Worm (Caenorhabditis elegans) whole organism, young adult: ENCODE measurements around the gene E02H4.2.

Source experiments
- C06A6.2 ChIP-seq: fragments of 200-800 bp; sonication (Bioruptor generic); conservative IDR thresholded peaks from 2 replicates; pipeline ENCODE4 v1.3.6; 2022; ENCODE audit warnings: missing genetic modification characterization, missing compliant biosample characterization
- F39B2.1 ChIP-seq: fragments of 200-800 bp; sonication (Bioruptor generic); IDR thresholded peaks from 2 replicates; pipeline ENCODE4 v1.3.6; 2022; ENCODE audit warnings: missing genetic modification reagents, missing genetic modification characterization, missing compliant biosample characterization
- F49E8.2 ChIP-seq: sonication (generic microtip); optimal IDR thresholded peaks from 3 replicates; lab custom pipeline; 2017; ENCODE audit warnings: missing genetic modification characterization, mild to moderate bottlenecking, missing compliant biosample characterization, antibody characterized with exemption, moderate library complexity; ENCODE audit not compliant: insufficient read depth
- K12H6.12 ChIP-seq: fragments of 200-800 bp; sonication (Bioruptor generic); optimal IDR thresholded peaks from 2 replicates; lab custom pipeline; 2018; ENCODE audit warnings: mild to moderate bottlenecking, missing genetic modification characterization, missing compliant biosample characterization
- T07F8.4 ChIP-seq: sonication (generic microtip); optimal IDR thresholded peaks from 2 replicates; lab custom pipeline; 2016; ENCODE audit warnings: mild to moderate bottlenecking, missing genetic modification characterization, moderate library complexity, missing compliant biosample characterization
- Y53F4B.3 ChIP-seq: fragments of 200-800 bp; sonication (Bioruptor generic); IDR thresholded peaks from 2 replicates; pipeline ENCODE4 v1.3.6; 2022; ENCODE audit warnings: missing genetic modification reagents, missing genetic modification characterization, missing compliant biosample characterization
- Y79H2A.3 ChIP-seq: fragments of 200-800 bp; sonication (Bioruptor generic); conservative IDR thresholded peaks from 2 replicates; pipeline ENCODE4 v1.3.6; 2022; ENCODE audit warnings: missing genetic modification reagents, missing genetic modification characterization, missing compliant biosample characterization
- attf-5 ChIP-seq: fragments of 200-800 bp; sonication (Bioruptor generic); optimal IDR thresholded peaks from 2 replicates; lab custom pipeline; 2018; ENCODE audit warnings: mild to moderate bottlenecking, missing genetic modification characterization, missing compliant biosample characterization
- bed-1 ChIP-seq: fragments of 200-800 bp; sonication (Bioruptor generic); IDR thresholded peaks from 2 replicates; pipeline ENCODE4 v1.3.6; 2022; ENCODE audit warnings: missing genetic modification reagents, missing genetic modification characterization, missing compliant biosample characterization
- ccch-3 ChIP-seq: fragments of 200-800 bp; sonication (Bioruptor generic); optimal IDR thresholded peaks from 2 replicates; lab custom pipeline; 2018; ENCODE audit warnings: mild to moderate bottlenecking, missing genetic modification characterization, missing compliant biosample characterization
- cebp-1 ChIP-seq, 2 experiments: fragments of 200-800 bp in 1 of 2; sonication (Bioruptor generic) in 1 of 2; sonication (generic microtip) in 1 of 2; IDR thresholded peaks in 1 of 2; optimal IDR thresholded peaks in 1 of 2; 2 replicates each; pipeline versions ENCODE4 v1.3.6 to Lab custom; 2017 to 2022; ENCODE audit warnings: missing compliant biosample characterization in 2 of 2, missing genetic modification characterization in 2 of 2, mild to moderate bottlenecking in 1 of 2, missing genetic modification reagents in 1 of 2, moderate library complexity in 1 of 2
- ceh-27 ChIP-seq: fragments of 200-800 bp; sonication (Bioruptor generic); optimal IDR thresholded peaks from 2 replicates; lab custom pipeline; 2018; ENCODE audit warnings: mild to moderate bottlenecking, missing genetic modification characterization, moderate library complexity, missing compliant biosample characterization
- egl-18 ChIP-seq: fragments of 200-800 bp; sonication (Bioruptor generic); IDR thresholded peaks from 2 replicates; pipeline ENCODE4 v1.3.6; 2022; ENCODE audit warnings: missing genetic modification reagents, missing genetic modification characterization, missing compliant biosample characterization
- egl-44 ChIP-seq: fragments of 200-800 bp; sonication (Bioruptor generic); IDR thresholded peaks from 2 replicates; pipeline ENCODE4 v1.3.6; 2022; ENCODE audit warnings: missing genetic modification reagents, missing genetic modification characterization, missing compliant biosample characterization
- egrh-3 ChIP-seq: fragments of 200-800 bp; sonication (Bioruptor generic); IDR thresholded peaks from 2 replicates; pipeline ENCODE4 v1.3.6; 2022; ENCODE audit warnings: missing genetic modification reagents, missing genetic modification characterization, missing compliant biosample characterization
- ets-4 ChIP-seq: fragments of 200-800 bp; sonication (Bioruptor generic); optimal IDR thresholded peaks from 2 replicates; lab custom pipeline; 2018; ENCODE audit warnings: mild to moderate bottlenecking, missing genetic modification characterization, missing compliant biosample characterization
- gei-17 ChIP-seq: fragments of 200-800 bp; sonication (Bioruptor generic); optimal IDR thresholded peaks from 2 replicates; lab custom pipeline; 2018; ENCODE audit warnings: mild to moderate bottlenecking, missing genetic modification characterization, missing compliant biosample characterization
- hlh-12 ChIP-seq: sonication (generic microtip); optimal IDR thresholded peaks from 2 replicates; lab custom pipeline; 2016; ENCODE audit warnings: missing genetic modification characterization, missing compliant biosample characterization
- hmg-1.2 ChIP-seq: fragments of 200-800 bp; sonication (Bioruptor generic); IDR thresholded peaks from 2 replicates; pipeline ENCODE4 v1.3.6; 2022; ENCODE audit warnings: missing genetic modification reagents, missing genetic modification characterization, missing compliant biosample characterization
- hrde-1 ChIP-seq: sonication (generic microtip); optimal IDR thresholded peaks from 2 replicates; lab custom pipeline; 2016; ENCODE audit warnings: missing genetic modification characterization, mild to moderate bottlenecking, missing compliant biosample characterization, moderate library complexity, missing genotype, missing genetic modification reagents, borderline replicate concordance
- let-526 ChIP-seq: fragments of 200-800 bp; sonication (Bioruptor generic); IDR thresholded peaks from 2 replicates; pipeline ENCODE4 v1.3.6; 2022; ENCODE audit warnings: missing genetic modification reagents, missing genetic modification characterization, missing compliant biosample characterization
- lin-26 ChIP-seq: fragments of 200-800 bp; sonication (Bioruptor generic); IDR thresholded peaks from 2 replicates; pipeline ENCODE4 v1.3.6; 2022; ENCODE audit warnings: missing genetic modification reagents, missing genetic modification characterization, missing compliant biosample characterization
- lir-1 ChIP-seq: fragments of 200-800 bp; sonication (Bioruptor generic); conservative IDR thresholded peaks from 2 replicates; pipeline ENCODE4 v1.3.6; 2022; ENCODE audit warnings: missing genetic modification reagents, missing genetic modification characterization, missing compliant biosample characterization
- lsl-1 ChIP-seq: fragments of 200-800 bp; sonication (Bioruptor generic); optimal IDR thresholded peaks from 2 replicates; lab custom pipeline; 2018; ENCODE audit warnings: mild to moderate bottlenecking, missing genetic modification characterization, moderate library complexity, missing compliant biosample characterization
- mcd-1 ChIP-seq: fragments of 200-800 bp; sonication (Bioruptor generic); IDR thresholded peaks from 2 replicates; pipeline ENCODE4 v1.3.6; 2022; ENCODE audit warnings: missing genetic modification reagents, missing genetic modification characterization, missing compliant biosample characterization
- nfyb-1 ChIP-seq: fragments of 200-800 bp; sonication (Bioruptor generic); IDR thresholded peaks from 2 replicates; pipeline ENCODE4 v1.3.6; 2022; ENCODE audit warnings: missing genetic modification reagents, missing genetic modification characterization, missing compliant biosample characterization
- nhr-27 ChIP-seq: fragments of 200-800 bp; sonication (Bioruptor generic); optimal IDR thresholded peaks from 2 replicates; lab custom pipeline; 2018; ENCODE audit warnings: mild to moderate bottlenecking, missing genetic modification characterization, moderate library complexity, missing compliant biosample characterization
- nhr-80 ChIP-seq: sonication (generic microtip); optimal IDR thresholded peaks from 2 replicates; lab custom pipeline; 2016; ENCODE audit warnings: missing genetic modification characterization, missing compliant biosample characterization
- rec-8 ChIP-seq, 2 experiments: sonication (generic microtip); optimal IDR thresholded peaks; 2 replicates each; lab custom pipeline; 2016; ENCODE audit warnings: mild to moderate bottlenecking in 2 of 2, missing genetic modification characterization in 2 of 2, missing genetic modification reagents in 2 of 2, missing genotype in 2 of 2, missing biosample characterization in 1 of 2, missing compliant biosample characterization in 1 of 2, moderate library complexity in 1 of 2
- tbp1 ChIP-seq: fragments of 200-800 bp; sonication (Bioruptor generic); optimal IDR thresholded peaks from 2 replicates; lab custom pipeline; 2018; ENCODE audit warnings: mild to moderate bottlenecking, missing genetic modification characterization, missing compliant biosample characterization
- tbx-9 ChIP-seq: sonication (generic microtip); optimal IDR thresholded peaks from 2 replicates; lab custom pipeline; 2016; ENCODE audit warnings: borderline replicate concordance, missing genetic modification characterization, inconsistent platforms, missing compliant biosample characterization
- unc-130 ChIP-seq: sonication (generic microtip); optimal IDR thresholded peaks from 2 replicates; lab custom pipeline; 2016; ENCODE audit warnings: missing genetic modification reagents, missing genetic modification characterization, missing compliant biosample characterization
- xnd-1 ChIP-seq: sonication (generic microtip); optimal IDR thresholded peaks from 2 replicates; lab custom pipeline; 2016; ENCODE audit warnings: missing genotype, missing genetic modification reagents, missing genetic modification characterization, missing compliant biosample characterization
- zfh-2 ChIP-seq: fragments of 200-800 bp; sonication (Bioruptor generic); conservative IDR thresholded peaks from 2 replicates; pipeline ENCODE4 v1.3.6; 2022; ENCODE audit warnings: missing genetic modification reagents, missing genetic modification characterization, missing compliant biosample characterization
- ztf-25 ChIP-seq: fragments of 200-800 bp; sonication (Bioruptor generic); IDR thresholded peaks from 2 replicates; pipeline ENCODE4 v1.3.6; 2022; ENCODE audit warnings: missing genetic modification reagents, missing genetic modification characterization, missing compliant biosample characterization

Gene E02H4.2

DNA sequence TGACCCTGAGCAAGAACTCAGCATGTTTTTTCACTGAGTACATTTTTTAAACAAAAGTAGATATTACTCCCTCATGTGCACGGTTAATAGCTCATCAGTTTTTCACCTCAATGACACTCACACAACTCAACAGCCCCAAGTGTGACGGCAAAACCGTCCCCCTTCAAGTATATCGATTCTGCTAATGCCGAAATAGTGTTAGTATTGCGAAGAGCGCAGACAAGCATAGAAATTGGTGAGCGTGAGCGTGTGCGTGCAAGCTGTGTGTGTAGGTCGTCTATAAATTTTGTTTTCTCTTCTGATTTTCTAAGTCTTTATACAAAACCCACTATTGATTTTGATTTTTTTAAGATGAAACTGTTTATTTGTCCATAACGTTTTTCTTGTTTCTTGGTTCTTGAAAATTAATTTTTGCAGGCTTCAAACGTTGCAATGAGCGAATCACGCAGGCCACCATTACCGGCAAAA lies 43.1 kb downstream of the E02H4.2 start, which contains the start of gene K04C1.2:
Gene K04C1.2, plus strand, starts transcription at position 418 of the 468 bp plus-strand sequence.
- TF ChIP-seq ceh-27 (GFP tag; lab: Kevin White, UChicago) (peak; percentile 58), hlh-12 (tag; lab: Kevin White, UChicago) (no peak), hmg-1.2 (peak; percentile 80; the same call in 1 of the 2 replicates), nhr-80 (tag; lab: Kevin White, UChicago) (peak; percentile 22), tbx-9 (no peak), K12H6.12 (tag; lab: Kevin White, UChicago) (peak; percentile 36), lir-1 (peak; percentile 79), tbp1 (GFP tag; lab: Kevin White, UChicago) (peak; percentile 5), attf-5 (GFP tag; lab: Kevin White, UChicago) (peak; percentile 62)

ce11 chrX:14236121-14236824 lies 45.2 kb downstream of the E02H4.2 start:
- TF ChIP-seq let-526 (GFP tag; lab: Robert Waterston, UW) (no peak), ceh-27 (GFP tag; lab: Kevin White, UChicago) (no peak), egrh-3 (GFP tag; lab: Robert Waterston, UW) (peak; percentile 93), zfh-2 (GFP tag; lab: Robert Waterston, UW) (peak; percentile 90), lin-26 (GFP tag; lab: Robert Waterston, UW) (no peak), mcd-1 (peak; percentile 23; the same call in 1 of the 2 replicates)

- TF ChIP-seq ets-4 (no peak), Y79H2A.3 (GFP tag; lab: Robert Waterston, UW) (no peak), hrde-1 (tag; lab: Kevin White, UChicago) (no peak), rec-8 (tag; optimal IDR thresholded peaks at IDR 0.05; lab: Kevin White, UChicago) (no peak), zfh-2 (GFP tag; lab: Robert Waterston, UW) (no peak), T07F8.4 (tag; lab: Kevin White, UChicago) (no peak), lsl-1 (GFP tag; lab: Kevin White, UChicago) (no peak), egl-44 (GFP tag; lab: Robert Waterston, UW) (no peak), ccch-3 (no peak), unc-130 (no peak), nhr-80 (tag; lab: Kevin White, UChicago) (no peak), gei-17 (no peak), bed-1 (no peak)
These were observed 46.5 kb downstream of the E02H4.2 start, which contains the start of gene srg-37 for ce11 chrX:14234932-14235331. Gene srg-37 (minus strand): TSS chrX:14235032.

ce11 chrX:14234366-14234765 lies 47.1 kb downstream of the E02H4.2 start, which contains the start of gene srg-36:
Gene srg-36 (minus strand): TSS chrX:14234466.
- TF ChIP-seq ztf-25 (GFP tag; lab: Robert Waterston, UW) (no peak), T07F8.4 (tag; lab: Kevin White, UChicago) (no peak), F49E8.2 (no peak), rec-8 (tag; optimal IDR thresholded peaks at IDR 0.05; lab: Kevin White, UChicago) (no peak), xnd-1 (tag; lab: Kevin White, UChicago) (no peak), F39B2.1 (GFP tag; lab: Robert Waterston, UW) (no peak), C06A6.2 (GFP tag; lab: Robert Waterston, UW) (no peak), tbx-9 (no peak), cebp-1 (GFP tag; IDR thresholded peaks at IDR 0.05; lab: Robert Waterston, UW) (no peak), cebp-1 (tag; optimal IDR thresholded peaks at IDR 0.05; lab: Kevin White, UChicago) (no peak), nfyb-1 (GFP tag; lab: Robert Waterston, UW) (no peak), let-526 (GFP tag; lab: Robert Waterston, UW) (no peak), Y53F4B.3 (GFP tag; lab: Robert Waterston, UW) (no peak), nhr-27 (no peak), egl-18 (GFP tag; lab: Robert Waterston, UW) (no peak)
